Fruit fly (Drosophila melanogaster): ENCODE results near the gene Alp12.

Alp12 gene

dm6 chr2L:19430343-19430742 is 6.5 kb downstream of the Alp12 start, which contains the start of gene RtcB (continued):
- peak; percentile 89 for TF ChIP-seq CG34224 (GFP tag; IDR thresholded peaks at IDR 0.05; ENCODE audit: partially characterized antibody)
- TF ChIP-seq run (tag; optimal IDR thresholded peaks at IDR 0.05) = no peak
- TF ChIP-seq hb (GFP tag; IDR thresholded peaks at IDR 0.05; ENCODE audit: partially characterized antibody) = peak; percentile 95
- TF ChIP-seq ssp (GFP tag; IDR thresholded peaks at IDR 0.05) = peak; percentile 64
- no peak for TF ChIP-seq PHDP (tag; optimal IDR thresholded peaks at IDR 0.05)
- no peak for TF ChIP-seq wek (GFP tag; optimal IDR thresholded peaks at IDR 0.05)
- peak; percentile 1 for TF ChIP-seq hkb (optimal IDR thresholded peaks at IDR 0.05)
- TF ChIP-seq hkb (GFP tag; IDR thresholded peaks at IDR 0.05) = no peak
- no peak for TF ChIP-seq Hr3 (GFP tag; optimal IDR thresholded peaks at IDR 0.05)
- TF ChIP-seq sd (tag; optimal IDR thresholded peaks at IDR 0.05) = peak; percentile 71
- no peak for TF ChIP-seq CG7987 (GFP tag; optimal IDR thresholded peaks at IDR 0.05)
- TF ChIP-seq CG13296 (GFP tag; optimal IDR thresholded peaks at IDR 0.05) = no peak
- TF ChIP-seq CG10147 (GFP tag; optimal IDR thresholded peaks at IDR 0.05) = no peak
- no peak for TF ChIP-seq CG30431 (GFP tag; optimal IDR thresholded peaks at IDR 0.05)
- no peak for TF ChIP-seq D19A (tag; optimal IDR thresholded peaks at IDR 0.05)
- no peak for TF ChIP-seq zen (tag; optimal IDR thresholded peaks at IDR 0.05)
- no peak for TF ChIP-seq onecut (GFP tag; IDR thresholded peaks at IDR 0.05)
- no peak for TF ChIP-seq eve (GFP tag; optimal IDR thresholded peaks at IDR 0.05)
- peak; percentile 95 for TF ChIP-seq amos (GFP tag; IDR thresholded peaks at IDR 0.05; ENCODE audit: partially characterized antibody)
- no peak for TF ChIP-seq peb (GFP tag; IDR thresholded peaks at IDR 0.05)
- no peak for TF ChIP-seq emc (GFP tag; optimal IDR thresholded peaks at IDR 0.05)
- TF ChIP-seq tll (GFP tag; optimal IDR thresholded peaks at IDR 0.05) = no peak
- no peak for TF ChIP-seq CG1529 (GFP tag; optimal IDR thresholded peaks at IDR 0.05)
- no peak for TF ChIP-seq unpg (GFP tag; optimal IDR thresholded peaks at IDR 0.05)
- no peak for TF ChIP-seq jumu (GFP tag; optimal IDR thresholded peaks at IDR 0.05)
- no peak for TF ChIP-seq Dad (GFP tag; optimal IDR thresholded peaks at IDR 0.05)
- no peak for TF ChIP-seq repo (GFP tag; optimal IDR thresholded peaks at IDR 0.05)
- TF ChIP-seq sens-2 (GFP tag; IDR thresholded peaks at IDR 0.05) = no peak
- peak; percentile 17; the same call in 1 of the 3 replicates for TF ChIP-seq CG34422 (GFP tag; IDR thresholded peaks at IDR 0.05)
- TF ChIP-seq NfI (GFP tag; optimal IDR thresholded peaks at IDR 0.05) = no peak
- TF ChIP-seq CG11247 (GFP tag; IDR thresholded peaks at IDR 0.05) = no peak
- TF ChIP-seq Chrac-16 (GFP tag; optimal IDR thresholded peaks at IDR 0.05) = no peak
- TF ChIP-seq z (GFP tag; IDR thresholded peaks at IDR 0.05) = no peak
- TF ChIP-seq CG17359 (tag; optimal IDR thresholded peaks at IDR 0.05) = no peak
- no peak for TF ChIP-seq shn (GFP tag; optimal IDR thresholded peaks at IDR 0.05)
- TF ChIP-seq Tbp (GFP tag; optimal IDR thresholded peaks at IDR 0.05) = no peak
- TF ChIP-seq usp (GFP tag; optimal IDR thresholded peaks at IDR 0.05) = no peak
- TF ChIP-seq kah (GFP tag; optimal IDR thresholded peaks at IDR 0.05) = no peak
- no peak for TF ChIP-seq kay (GFP tag; optimal IDR thresholded peaks at IDR 0.05)
- no peak for TF ChIP-seq CkIIα-i1 (GFP tag; IDR thresholded peaks at IDR 0.05)
- TF ChIP-seq zf30C (GFP tag; optimal IDR thresholded peaks at IDR 0.05) = no peak
- TF ChIP-seq bab2 (GFP tag; optimal IDR thresholded peaks at IDR 0.05) = no peak
- TF ChIP-seq CG2889 (GFP tag; IDR thresholded peaks at IDR 0.05) = no peak
- no peak for TF ChIP-seq kni (GFP tag; optimal IDR thresholded peaks at IDR 0.05)
- TF ChIP-seq bowl (GFP tag; IDR thresholded peaks at IDR 0.05) = no peak
- no peak for TF ChIP-seq org-1 (GFP tag; optimal IDR thresholded peaks at IDR 0.05)
- TF ChIP-seq dm (GFP tag; optimal IDR thresholded peaks at IDR 0.05) = no peak
- no peak for TF ChIP-seq CG10209 (GFP tag; optimal IDR thresholded peaks at IDR 0.05)
- TF ChIP-seq HLH4C (GFP tag; IDR thresholded peaks at IDR 0.05; ENCODE audit: partially characterized antibody) = peak; percentile 94
- TF ChIP-seq CG11695 (GFP tag; IDR thresholded peaks at IDR 0.05) = no peak
- peak; percentile 8 for TF ChIP-seq CG8290 (GFP tag; optimal IDR thresholded peaks at IDR 0.05)
- peak in 1 of 2 experiments; percentile 31 for TF ChIP-seq CG8290 (tag; optimal IDR thresholded peaks at IDR 0.05)
- TF ChIP-seq CG8089 (GFP tag; optimal IDR thresholded peaks at IDR 0.05) = no peak

Data from whole organism, embryonic.